Fruit fly (Drosophila melanogaster) whole organism, adult: ENCODE data around the gene CG9674.

Source experiments
- CG14711 ChIP-seq: fragments of 200-800 bp; sonication (Bioruptor generic); optimal IDR thresholded peaks from 2 replicates; lab custom pipeline; 2018; ENCODE audit warnings: missing biosample characterization, mild to moderate bottlenecking, missing genetic modification characterization, moderate library complexity
- CG1620 ChIP-seq: fragments of 200-800 bp; sonication (Bioruptor generic); optimal IDR thresholded peaks from 2 replicates; lab custom pipeline; 2016; ENCODE audit warnings: missing biosample characterization, missing genetic modification characterization
- Clk ChIP-seq: fragments of 200-800 bp; sonication (Bioruptor generic); optimal IDR thresholded peaks from 2 replicates; lab custom pipeline; 2017; ENCODE audit warnings: missing biosample characterization, missing genetic modification characterization
- kay ChIP-seq: fragments of 200-800 bp; sonication (Bioruptor generic); peaks from one replicate; lab custom pipeline; 2016; ENCODE audit warnings: missing biosample characterization, missing genetic modification characterization, borderline replicate concordance

- TF ChIP-seq CG14711 (tag; lab: Kevin White, UChicago) (no peak), Clk (GFP tag; lab: Kevin White, UChicago) (no peak), kay (GFP tag; lab: Kevin White, UChicago) (no peak), CG1620 (GFP tag; lab: Kevin White, UChicago) (no peak)
Measured at dm6 chr3L:16769866-16770265, 37.7 kb downstream of the CG9674 start.
